Fruit fly (Drosophila melanogaster) whole organism, embryonic: ENCODE results near the gene CG15515.

Source experiments
- Bgb ChIP-seq: fragments of 200-800 bp; sonication (Bioruptor generic); IDR thresholded peaks from 2 replicates; pipeline ENCODE4 v1.3.6; 2022; ENCODE audit warnings: missing biosample characterization, missing genetic modification characterization; ENCODE audit not compliant: partially characterized antibody
- CG10209 ChIP-seq: fragments of 200-800 bp; sonication (Bioruptor generic); optimal IDR thresholded peaks from 3 replicates; lab custom pipeline; 2017; ENCODE audit warnings: missing biosample characterization, mild to moderate bottlenecking, missing genetic modification characterization, missing genetic modification reagents
- CG10274 ChIP-seq: fragments of 200-800 bp; sonication (Bioruptor generic); optimal IDR thresholded peaks from 3 replicates; lab custom pipeline; 2017; ENCODE audit warnings: missing biosample characterization, mild to moderate bottlenecking, missing genetic modification characterization
- CG11093 ChIP-seq: fragments of 200-800 bp; sonication (Bioruptor generic); IDR thresholded peaks from 3 replicates; pipeline ENCODE4 v1.3.6; 2022; ENCODE audit warnings: missing biosample characterization, missing genetic modification characterization
- CG11247 ChIP-seq: fragments of 200-800 bp; sonication (Bioruptor generic); IDR thresholded peaks from 2 replicates; pipeline ENCODE4 v1.3.6; 2022; ENCODE audit warnings: missing biosample characterization, missing genetic modification characterization
- CG11504 ChIP-seq: fragments of 200-800 bp; sonication (Bioruptor generic); optimal IDR thresholded peaks from 3 replicates; lab custom pipeline; 2019; ENCODE audit warnings: missing biosample characterization, mild to moderate bottlenecking, missing genetic modification characterization, moderate library complexity
- CG12769 ChIP-seq: fragments of 200-800 bp; sonication (Bioruptor generic); optimal IDR thresholded peaks from 2 replicates; lab custom pipeline; 2019; ENCODE audit warnings: missing biosample characterization, mild to moderate bottlenecking, missing genetic modification characterization, moderate library complexity
- CG13894 ChIP-seq: fragments of 200-800 bp; sonication (Bioruptor generic); optimal IDR thresholded peaks from 3 replicates; lab custom pipeline; 2018; ENCODE audit warnings: missing biosample characterization, mild to moderate bottlenecking, missing genetic modification characterization, moderate library complexity
- CG14050 ChIP-seq: fragments of 200-800 bp; sonication (Bioruptor generic); IDR thresholded peaks from 3 replicates; pipeline ENCODE4 v1.3.6; 2022; ENCODE audit warnings: missing biosample characterization, missing genetic modification characterization
- CG15696 ChIP-seq: fragments of 200-800 bp; sonication (Bioruptor generic); optimal IDR thresholded peaks from 2 replicates; lab custom pipeline; 2019; ENCODE audit warnings: missing biosample characterization, mild to moderate bottlenecking, missing genetic modification characterization, moderate library complexity
- CG1832 ChIP-seq: fragments of 200-800 bp; sonication (Bioruptor generic); optimal IDR thresholded peaks from 2 replicates; lab custom pipeline; 2017; ENCODE audit warnings: missing biosample characterization, mild to moderate bottlenecking, missing genetic modification characterization, inconsistent platforms
- CG2116 ChIP-seq: fragments of 200-800 bp; sonication (Bioruptor generic); optimal IDR thresholded peaks from 3 replicates; lab custom pipeline; 2018; ENCODE audit warnings: missing biosample characterization, mild to moderate bottlenecking, missing genetic modification characterization
- CG3281 ChIP-seq: fragments of 200-800 bp; sonication (Bioruptor generic); optimal IDR thresholded peaks from 3 replicates; lab custom pipeline; 2017; ENCODE audit warnings: missing biosample characterization, mild to moderate bottlenecking, missing genetic modification characterization
- CG4282 ChIP-seq: fragments of 200-800 bp; sonication (Bioruptor generic); optimal IDR thresholded peaks from 2 replicates; lab custom pipeline; 2016; ENCODE audit warnings: missing biosample characterization, missing genetic modification characterization
- CG6854 ChIP-seq: fragments of 200-800 bp; sonication (Bioruptor generic); optimal IDR thresholded peaks from 3 replicates; lab custom pipeline; 2017; ENCODE audit warnings: missing biosample characterization, mild to moderate bottlenecking, missing genetic modification characterization
- CG7786 ChIP-seq: fragments of 200-800 bp; sonication (Bioruptor generic); optimal IDR thresholded peaks from 2 replicates; lab custom pipeline; 2016; ENCODE audit warnings: missing biosample characterization, missing genetic modification characterization
- CG7928 ChIP-seq: fragments of 200-800 bp; sonication (Bioruptor generic); optimal IDR thresholded peaks from 2 replicates; lab custom pipeline; 2017; ENCODE audit warnings: missing biosample characterization, mild to moderate bottlenecking, missing genetic modification characterization
- CG8359 ChIP-seq: fragments of 200-800 bp; sonication (Bioruptor generic); optimal IDR thresholded peaks from 2 replicates; lab custom pipeline; 2017; ENCODE audit warnings: missing biosample characterization, mild to moderate bottlenecking, missing genetic modification characterization, borderline replicate concordance
- CG8944 ChIP-seq: fragments of 200-800 bp; sonication (Bioruptor generic); optimal IDR thresholded peaks from 3 replicates; lab custom pipeline; 2016; ENCODE audit warnings: missing biosample characterization, missing genetic modification characterization
- CrebB ChIP-seq: fragments of 200-800 bp; sonication (Bioruptor generic); optimal IDR thresholded peaks from 3 replicates; lab custom pipeline; 2018; ENCODE audit warnings: missing biosample characterization, mild to moderate bottlenecking, missing genetic modification characterization
- Dip2 ChIP-seq: fragments of 200-800 bp; sonication (Bioruptor generic); IDR thresholded peaks from 2 replicates; pipeline ENCODE4 v1.3.6; 2022; ENCODE audit warnings: missing biosample characterization, missing genetic modification characterization
- Dp ChIP-seq: fragments of 200-800 bp; sonication (Bioruptor generic); optimal IDR thresholded peaks from 2 replicates; lab custom pipeline; 2018; ENCODE audit warnings: missing biosample characterization, mild to moderate bottlenecking, missing genetic modification characterization, moderate library complexity
- Med ChIP-seq: fragments of 200-800 bp; sonication (Bioruptor generic); peaks from one replicate; lab custom pipeline; 2016; ENCODE audit warnings: missing biosample characterization, missing genetic modification characterization, mild to moderate bottlenecking, inconsistent platforms, moderate library complexity
- Mrtf ChIP-seq: fragments of 200-800 bp; sonication (Bioruptor generic); IDR thresholded peaks from 3 replicates; pipeline ENCODE4 v1.3.6; 2022; ENCODE audit warnings: missing biosample characterization, missing genetic modification characterization
- Sry-δ ChIP-seq: fragments of 200-800 bp; sonication (Bioruptor generic); optimal IDR thresholded peaks from 2 replicates; lab custom pipeline; 2016; ENCODE audit warnings: missing biosample characterization, missing genetic modification characterization
- TFAM ChIP-seq: fragments of 200-800 bp; sonication (Bioruptor generic); optimal IDR thresholded peaks from 2 replicates; lab custom pipeline; 2017; ENCODE audit warnings: missing biosample characterization, missing genetic modification characterization, inconsistent platforms
- abd-A ChIP-seq: fragments of 200-800 bp; sonication (Bioruptor generic); optimal IDR thresholded peaks from 3 replicates; lab custom pipeline; 2019; ENCODE audit warnings: missing biosample characterization, mild to moderate bottlenecking, missing genetic modification characterization, moderate library complexity
- amos ChIP-seq: fragments of 200-800 bp; sonication (Bioruptor generic); IDR thresholded peaks from 2 replicates; pipeline ENCODE4 v1.3.6; 2022; ENCODE audit warnings: missing biosample characterization, missing genetic modification characterization; ENCODE audit not compliant: partially characterized antibody
- aop ChIP-seq: fragments of 200-800 bp; sonication (Bioruptor generic); IDR thresholded peaks from 2 replicates; pipeline ENCODE4 v1.3.6; 2022; ENCODE audit warnings: missing biosample characterization, missing genetic modification characterization
- br ChIP-seq: fragments of >200 bp; optimal IDR thresholded peaks from 2 replicates; lab custom pipeline; 2017
- dmrt11E ChIP-seq: fragments of 200-800 bp; sonication (Bioruptor generic); optimal IDR thresholded peaks from 3 replicates; lab custom pipeline; 2018; ENCODE audit warnings: missing biosample characterization, mild to moderate bottlenecking, missing genetic modification characterization, moderate library complexity
- esg ChIP-seq: fragments of 200-800 bp; sonication (Bioruptor generic); conservative IDR thresholded peaks from 2 replicates; pipeline ENCODE4 v1.3.6; 2022; ENCODE audit warnings: missing biosample characterization, missing genetic modification characterization
- ewg ChIP-seq: fragments of 200-800 bp; sonication (Bioruptor generic); optimal IDR thresholded peaks from 3 replicates; lab custom pipeline; 2017; ENCODE audit warnings: mild to moderate bottlenecking, missing biosample characterization, missing genetic modification reagents, missing genetic modification characterization
- fd64A ChIP-seq: fragments of 200-800 bp; sonication (Bioruptor generic); optimal IDR thresholded peaks from 3 replicates; lab custom pipeline; 2018; ENCODE audit warnings: missing biosample characterization, mild to moderate bottlenecking, missing genetic modification characterization
- ftz-f1 ChIP-seq: fragments of 200-800 bp; sonication (Bioruptor generic); optimal IDR thresholded peaks from 2 replicates; lab custom pipeline; 2016; ENCODE audit warnings: missing biosample characterization, missing genetic modification characterization
- gt ChIP-seq: fragments of 200-800 bp; sonication (Bioruptor generic); IDR thresholded peaks from 2 replicates; pipeline ENCODE4 v1.3.6; 2022; ENCODE audit warnings: missing biosample characterization, missing genetic modification characterization
- ind ChIP-seq: fragments of 200-800 bp; sonication (Bioruptor generic); optimal IDR thresholded peaks from 3 replicates; lab custom pipeline; 2016; ENCODE audit warnings: missing biosample characterization, missing genetic modification characterization
- klu ChIP-seq: fragments of 200-800 bp; sonication (Bioruptor generic); IDR thresholded peaks from 2 replicates; pipeline ENCODE4 v1.3.6; 2022; ENCODE audit warnings: missing biosample characterization, missing genetic modification characterization
- lov ChIP-seq, 2 experiments: fragments of 200-800 bp in 1 of 2; fragments of >200 bp in 1 of 2; sonication (Bioruptor generic) in 1 of 2; IDR thresholded peaks in 1 of 2; optimal IDR thresholded peaks in 1 of 2; 2 replicates in 1 of 2; 3 replicates in 1 of 2; pipeline versions ENCODE4 v1.3.6 to Lab custom; 2017 to 2022; ENCODE audit warnings: missing biosample characterization in 1 of 2, missing genetic modification characterization in 1 of 2
- nmo ChIP-seq: fragments of 200-800 bp; sonication (Bioruptor generic); optimal IDR thresholded peaks from 2 replicates; lab custom pipeline; 2018; ENCODE audit warnings: missing biosample characterization, mild to moderate bottlenecking, missing genetic modification characterization, moderate library complexity
- oc ChIP-seq: fragments of 200-800 bp; sonication (Bioruptor generic); optimal IDR thresholded peaks from 2 replicates; lab custom pipeline; 2018; ENCODE audit warnings: missing biosample characterization, mild to moderate bottlenecking, missing genetic modification characterization, moderate library complexity
- p53 ChIP-seq: fragments of 200-800 bp; sonication (Bioruptor generic); optimal IDR thresholded peaks from 2 replicates; lab custom pipeline; 2016; ENCODE audit warnings: missing biosample characterization, missing genetic modification characterization
- pnt ChIP-seq: fragments of 200-800 bp; sonication (Bioruptor generic); optimal IDR thresholded peaks from 3 replicates; lab custom pipeline; 2016; ENCODE audit warnings: missing biosample characterization, missing genetic modification characterization
- ranshi ChIP-seq: fragments of 200-800 bp; sonication (Bioruptor generic); IDR thresholded peaks from 2 replicates; pipeline ENCODE4 v1.3.6; 2022; ENCODE audit warnings: missing biosample characterization, missing genetic modification characterization
- sd ChIP-seq: fragments of 200-800 bp; sonication (Bioruptor generic); optimal IDR thresholded peaks from 3 replicates; lab custom pipeline; 2018; ENCODE audit warnings: missing biosample characterization, mild to moderate bottlenecking, missing genetic modification characterization, moderate library complexity
- sima ChIP-seq: fragments of 200-800 bp; sonication (Bioruptor generic); optimal IDR thresholded peaks from 2 replicates; lab custom pipeline; 2016; ENCODE audit warnings: missing biosample characterization, missing genetic modification characterization
- so ChIP-seq: fragments of 200-800 bp; sonication (Bioruptor generic); IDR thresholded peaks from 3 replicates; pipeline ENCODE4 v1.3.6; 2022; ENCODE audit warnings: missing biosample characterization, missing genetic modification characterization
- stwl ChIP-seq: fragments of 200-800 bp; sonication (Bioruptor generic); optimal IDR thresholded peaks from 3 replicates; lab custom pipeline; 2018; ENCODE audit warnings: missing biosample characterization, mild to moderate bottlenecking, missing genetic modification characterization, moderate library complexity
- sug ChIP-seq: fragments of 200-800 bp; optimal IDR thresholded peaks from 2 replicates; lab custom pipeline; 2019; ENCODE audit warnings: missing biosample characterization, mild to moderate bottlenecking, missing genetic modification characterization, moderate library complexity
- tll ChIP-seq, 2 experiments: fragments of 200-800 bp in 1 of 2; fragments of >200 bp in 1 of 2; sonication (Bioruptor generic) in 1 of 2; optimal IDR thresholded peaks; 2 replicates each; lab custom pipeline; 2017 to 2019; ENCODE audit warnings: missing biosample characterization in 2 of 2, missing genetic modification characterization in 2 of 2, mild to moderate bottlenecking in 1 of 2, moderate library complexity in 1 of 2

The CG15515 gene

DNA sequence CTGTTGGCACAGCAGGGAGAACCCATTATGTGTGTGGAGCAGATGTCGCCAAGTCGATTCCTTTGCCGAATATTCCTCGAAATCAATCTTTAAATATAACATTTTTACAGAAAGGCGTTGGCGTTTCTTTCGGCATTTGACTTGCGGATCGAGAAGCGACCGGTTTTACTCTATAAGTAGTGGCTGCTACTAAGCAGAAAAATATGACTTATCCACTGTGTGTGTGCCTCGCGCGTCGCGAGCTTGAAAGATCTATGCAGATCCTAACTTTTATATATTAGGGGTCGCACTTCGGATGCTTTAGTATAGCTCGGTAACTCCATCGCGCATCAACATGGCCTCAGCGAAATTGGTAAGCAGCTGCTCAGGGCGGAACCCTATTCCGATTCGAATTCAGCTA, at the start of gene CG15515:
CG15515 (plus strand) TSS at position 301 of the 400 bp plus-strand sequence.
- no peak for TF ChIP-seq dmrt11E
- TF ChIP-seq Mrtf (GFP tag; lab: Robert Waterston, UW) = no peak
- TF ChIP-seq aop (GFP tag; lab: Robert Waterston, UW) = no peak
- TF ChIP-seq abd-A (tag; lab: Kevin White, UChicago) = peak; percentile 3
- TF ChIP-seq CG13894 = peak; percentile 64
- peak; percentile 41 for TF ChIP-seq Med (GFP tag; lab: Kevin White, UChicago)
- peak; percentile 29 for TF ChIP-seq CG12769 (tag; lab: Kevin White, UChicago)
- TF ChIP-seq sd (tag; lab: Kevin White, UChicago) = peak; percentile 25

DNA sequence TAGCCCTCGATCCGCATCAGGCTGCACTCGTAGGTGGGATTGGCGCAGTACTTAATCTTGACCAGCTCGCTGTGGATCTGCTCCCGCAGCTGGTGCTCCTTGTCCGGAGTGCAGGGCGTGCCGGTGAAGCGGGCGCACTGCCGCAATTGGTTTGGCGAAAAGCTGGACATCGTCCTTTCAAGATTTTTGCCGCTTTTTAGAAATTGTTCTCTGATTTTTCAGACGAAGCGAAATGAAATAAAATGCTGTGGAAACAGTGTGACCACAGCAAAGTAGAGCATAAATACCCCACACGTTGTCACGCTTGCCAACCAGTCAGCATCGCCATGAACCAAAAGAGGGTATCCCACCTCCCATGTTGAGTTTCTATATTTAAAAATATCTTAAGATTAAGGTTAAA, 48.0 kb upstream of the CG15515 start, which contains the start of gene dgt1:
dgt1 (minus strand) TSS at position 264 of the 400 bp plus-strand sequence.
- no peak for TF ChIP-seq pnt (GFP tag; lab: Kevin White, UChicago)
- TF ChIP-seq CG7928 = no peak
- TF ChIP-seq CG1832 (GFP tag; lab: Kevin White, UChicago) = no peak
- no peak for TF ChIP-seq sima (GFP tag; lab: Kevin White, UChicago)
- TF ChIP-seq CG11093 = no peak
- peak; percentile 20 for TF ChIP-seq Sry-δ (GFP tag; lab: Kevin White, UChicago)
- TF ChIP-seq CG10209 (GFP tag; lab: Kevin White, UChicago) = no peak
- TF ChIP-seq gt (GFP tag; lab: Robert Waterston, UW) = no peak
- TF ChIP-seq CG11504 (tag; lab: Kevin White, UChicago) = no peak
- no peak for TF ChIP-seq fd64A (GFP tag; lab: Kevin White, UChicago)
- TF ChIP-seq oc (tag; lab: Kevin White, UChicago) = no peak
- TF ChIP-seq tll (GFP tag; optimal IDR thresholded peaks at IDR 0.05; lab: Kevin White, UChicago) = no peak
- no peak for TF ChIP-seq CG14050 (GFP tag; lab: Robert Waterston, UW)
- no peak for TF ChIP-seq CrebB (tag; lab: Kevin White, UChicago)
- no peak for TF ChIP-seq ewg (GFP tag; lab: Kevin White, UChicago)
- TF ChIP-seq CG11247 = no peak
- peak; percentile 29 for TF ChIP-seq CG2116 (GFP tag; lab: Kevin White, UChicago)
- no peak for TF ChIP-seq lov (optimal IDR thresholded peaks at IDR 0.05; lab: Kevin White, UChicago)
- no peak for TF ChIP-seq lov (GFP tag; IDR thresholded peaks at IDR 0.05; lab: Robert Waterston, UW)
- TF ChIP-seq so = no peak
- peak; percentile 11; the same call in 1 of the 2 replicates for TF ChIP-seq Bgb (GFP tag; lab: Robert Waterston, UW)
- TF ChIP-seq ranshi (GFP tag; lab: Robert Waterston, UW) = no peak
- TF ChIP-seq esg = no peak
- TF ChIP-seq CG4282 (GFP tag; lab: Kevin White, UChicago) = no peak
- TF ChIP-seq CG6854 (GFP tag; lab: Kevin White, UChicago) = no peak
- peak; percentile 6 for TF ChIP-seq nmo (GFP tag; lab: Kevin White, UChicago)
- TF ChIP-seq Dip2 (GFP tag; lab: Robert Waterston, UW) = no peak
- TF ChIP-seq stwl (tag; lab: Kevin White, UChicago) = no peak
- TF ChIP-seq TFAM (GFP tag; lab: Kevin White, UChicago) = no peak
- no peak for TF ChIP-seq CG8944 (GFP tag; lab: Kevin White, UChicago)
- TF ChIP-seq p53 (GFP tag; lab: Kevin White, UChicago) = no peak
- no peak for TF ChIP-seq sug (tag; lab: Kevin White, UChicago)
- no peak for TF ChIP-seq ind (GFP tag; lab: Kevin White, UChicago)
- no peak for TF ChIP-seq CG15696 (tag; lab: Kevin White, UChicago)
- TF ChIP-seq klu (GFP tag; lab: Robert Waterston, UW) = no peak
- TF ChIP-seq CG8359 (GFP tag; lab: Kevin White, UChicago) = no peak
- TF ChIP-seq br (lab: Kevin White, UChicago) = no peak
- TF ChIP-seq Dp (GFP tag; lab: Kevin White, UChicago) = peak; percentile 93
- TF ChIP-seq CG7786 (GFP tag; lab: Kevin White, UChicago) = no peak
- no peak for TF ChIP-seq CG10274 (GFP tag; lab: Kevin White, UChicago)
- TF ChIP-seq amos = no peak
- TF ChIP-seq ftz-f1 = no peak
- no peak for TF ChIP-seq CG3281 (GFP tag; lab: Kevin White, UChicago)
